Fruit fly (Drosophila melanogaster): ENCODE measurements around the gene CG4367.
A peak's percentile ranks its signal among the peaks of the same experiment; 100 is the strongest.

CG4367 gene

DNA sequence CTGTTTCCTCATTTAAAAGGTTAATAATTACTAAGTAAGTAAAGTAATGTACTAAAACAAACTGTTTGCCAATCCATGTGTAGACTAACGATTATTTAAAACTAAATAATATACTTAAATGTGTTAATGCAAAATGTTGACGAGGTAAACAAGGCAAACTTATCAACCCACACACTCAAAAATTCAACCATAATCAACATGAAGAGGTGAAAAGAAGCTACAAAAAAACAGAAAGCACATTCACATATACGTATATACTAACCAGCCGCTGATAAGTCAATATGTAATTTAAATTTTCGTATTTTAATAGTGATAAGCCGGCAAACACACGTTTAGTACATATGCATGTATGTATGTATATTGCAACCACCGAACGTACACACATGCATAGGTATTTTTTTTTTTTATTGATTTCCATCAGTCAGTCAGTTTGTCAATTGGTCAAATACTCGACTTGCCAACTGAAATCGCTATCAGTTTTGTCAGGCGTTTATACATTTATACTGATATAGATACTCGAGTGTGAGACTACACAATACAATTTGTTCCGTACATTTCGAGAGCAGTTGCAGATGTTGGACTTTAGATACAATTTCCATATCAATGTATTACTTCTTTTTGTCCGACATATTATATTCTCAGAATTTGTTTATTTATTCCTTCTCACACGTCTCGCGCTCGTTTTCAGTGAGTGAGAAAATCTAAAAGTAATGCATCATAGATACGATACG lies 45.2 kb downstream of the CG4367 start:
- TF ChIP-seq kay (GFP tag; ENCODE audit: borderline replicate concordance) (peak; percentile 94), CG7101 (tag; optimal IDR thresholded peaks at IDR 0.05) (peak; percentile 55), Hr96 (GFP tag; optimal IDR thresholded peaks at IDR 0.05) (no peak), pad (GFP tag; optimal IDR thresholded peaks at IDR 0.05) (no peak), CG14711 (tag; optimal IDR thresholded peaks at IDR 0.05) (peak; percentile 32), Mnt (GFP tag; optimal IDR thresholded peaks at IDR 0.05) (peak; percentile 10), cic (GFP tag; optimal IDR thresholded peaks at IDR 0.05) (peak; percentile 99), tj (GFP tag; optimal IDR thresholded peaks at IDR 0.05) (no peak), CG11617 (GFP tag; optimal IDR thresholded peaks at IDR 0.05) (peak; percentile 1), cnc (optimal IDR thresholded peaks at IDR 0.05) (no peak)

DNA sequence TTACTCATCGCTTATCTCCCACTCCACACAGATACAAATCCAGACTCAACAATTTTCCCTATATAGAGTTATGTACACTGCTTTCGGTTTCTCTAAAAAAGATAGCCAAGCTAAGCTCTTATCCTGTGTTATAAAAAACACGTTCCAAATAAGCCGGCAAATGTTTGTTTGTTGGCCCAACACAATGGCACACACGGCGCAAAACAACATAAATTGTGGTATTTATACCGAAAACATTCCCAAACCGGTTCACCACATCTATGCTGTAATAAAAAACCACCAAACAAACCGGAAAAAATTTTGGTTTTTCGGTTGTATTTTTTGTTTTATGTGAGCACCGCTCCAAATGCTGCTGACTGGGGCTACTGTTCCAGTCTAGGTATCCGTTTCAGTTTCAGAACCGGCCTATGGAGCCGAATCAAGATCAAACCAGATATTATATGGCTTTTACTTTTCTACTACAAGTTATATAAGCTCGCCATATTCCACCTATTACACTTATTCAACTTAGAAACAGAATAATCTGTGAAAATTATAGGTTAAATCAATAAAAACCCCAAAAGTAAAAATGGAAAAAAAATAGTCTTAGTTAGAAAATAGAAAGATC lies 45.9 kb downstream of the CG4367 start:
- TF ChIP-seq CG7045 (GFP tag; optimal IDR thresholded peaks at IDR 0.05), result no peak
- TF ChIP-seq bab1 (GFP tag; optimal IDR thresholded peaks at IDR 0.05), result no peak

DNA sequence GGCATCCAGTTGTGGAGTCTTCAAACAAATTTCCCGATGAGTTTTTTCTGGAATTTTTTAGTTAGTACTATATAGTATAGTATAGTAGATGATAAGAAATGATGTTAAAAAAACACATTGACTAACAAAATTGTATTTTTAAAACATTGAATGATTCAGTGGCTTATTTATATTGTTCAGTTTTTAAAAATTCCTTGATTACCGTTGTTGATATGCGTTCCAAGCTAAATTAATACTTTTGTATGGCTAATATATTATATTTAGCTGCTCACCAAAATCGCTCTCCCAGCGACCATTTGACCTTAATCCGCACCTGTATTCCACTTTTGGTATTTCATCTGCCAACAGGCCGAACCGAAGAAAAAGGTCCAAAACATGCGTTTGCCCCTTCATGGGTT lies 46.8 kb downstream of the CG4367 start:
- peak; percentile 67 for TF ChIP-seq kay (GFP tag; ENCODE audit: borderline replicate concordance)
- TF ChIP-seq Crg-1 (GFP tag; optimal IDR thresholded peaks at IDR 0.05), result no peak

DNA sequence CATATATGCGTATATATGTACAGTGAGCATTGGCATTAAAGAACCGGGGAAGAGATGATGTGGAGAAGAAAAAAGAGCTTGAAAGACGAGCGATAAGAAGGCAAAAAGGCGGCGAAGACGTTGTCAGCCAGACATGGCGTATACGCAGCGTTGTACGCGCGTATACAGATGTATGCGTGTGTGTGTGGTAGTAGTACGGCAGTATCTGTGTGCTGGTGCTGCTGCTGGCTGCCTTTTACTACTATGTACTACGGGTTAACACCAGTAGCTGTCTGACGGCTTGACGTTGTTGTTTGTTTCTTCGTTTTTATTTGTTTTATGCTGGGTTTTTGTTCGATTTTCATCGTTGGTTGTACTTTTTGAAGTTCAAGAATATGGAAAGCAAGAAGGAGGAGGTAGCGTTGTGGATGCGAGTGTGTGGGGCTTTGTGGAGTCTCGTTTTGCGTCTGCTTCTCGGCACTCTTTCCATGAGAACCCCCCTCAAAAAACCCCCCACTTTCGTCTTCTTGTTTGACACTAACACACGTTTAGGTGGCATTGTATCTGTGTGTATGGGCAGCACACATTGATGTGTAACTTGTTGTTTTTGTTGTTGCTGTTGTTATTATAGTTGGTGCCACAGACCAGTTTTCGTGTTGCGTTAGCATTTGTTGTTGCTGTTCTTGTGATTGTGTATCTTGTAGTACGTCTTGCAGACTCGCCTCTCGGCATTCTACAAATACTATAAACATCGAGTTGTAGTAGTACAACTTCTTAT lies 47.4 kb downstream of the CG4367 start:
- TF ChIP-seq Mnt (GFP tag; optimal IDR thresholded peaks at IDR 0.05) (no peak), cic (GFP tag; optimal IDR thresholded peaks at IDR 0.05) (peak; percentile 69)

DNA sequence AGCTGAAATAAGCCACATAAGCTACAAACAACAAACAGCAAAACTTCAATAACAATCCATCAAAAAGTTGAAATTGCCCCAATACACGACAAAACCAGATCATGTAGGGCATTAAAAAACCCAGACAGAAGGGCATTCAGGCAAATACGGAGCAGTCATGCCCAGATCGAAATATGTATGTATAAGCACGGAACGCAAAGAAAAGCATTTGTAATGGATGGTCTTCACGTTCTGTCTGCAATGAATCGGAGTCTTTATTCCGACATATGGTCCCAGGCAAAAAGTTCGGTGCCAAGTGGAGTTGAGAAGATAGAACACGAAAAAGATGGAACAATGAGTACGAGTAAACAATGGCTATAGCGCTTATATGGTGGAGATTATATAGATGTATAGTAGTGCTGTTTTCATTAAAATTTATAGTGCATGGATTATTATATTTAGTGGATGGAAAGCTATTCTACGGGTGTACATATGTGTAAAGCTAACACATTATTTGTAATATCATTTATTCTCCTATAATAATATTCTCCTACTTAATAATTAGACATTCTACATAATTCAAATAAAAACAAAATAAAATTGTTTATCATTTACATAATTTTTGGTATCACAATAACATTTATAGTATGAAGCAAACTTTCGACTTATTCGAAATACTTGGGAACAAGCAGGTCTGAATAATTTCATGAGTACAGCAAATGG lies 48.3 kb downstream of the CG4367 start:
- no peak for TF ChIP-seq CG14711 (tag; optimal IDR thresholded peaks at IDR 0.05)
- no peak for TF ChIP-seq ovo (GFP tag; optimal IDR thresholded peaks at IDR 0.05)
- no peak for TF ChIP-seq Hr96 (GFP tag; optimal IDR thresholded peaks at IDR 0.05)

DNA sequence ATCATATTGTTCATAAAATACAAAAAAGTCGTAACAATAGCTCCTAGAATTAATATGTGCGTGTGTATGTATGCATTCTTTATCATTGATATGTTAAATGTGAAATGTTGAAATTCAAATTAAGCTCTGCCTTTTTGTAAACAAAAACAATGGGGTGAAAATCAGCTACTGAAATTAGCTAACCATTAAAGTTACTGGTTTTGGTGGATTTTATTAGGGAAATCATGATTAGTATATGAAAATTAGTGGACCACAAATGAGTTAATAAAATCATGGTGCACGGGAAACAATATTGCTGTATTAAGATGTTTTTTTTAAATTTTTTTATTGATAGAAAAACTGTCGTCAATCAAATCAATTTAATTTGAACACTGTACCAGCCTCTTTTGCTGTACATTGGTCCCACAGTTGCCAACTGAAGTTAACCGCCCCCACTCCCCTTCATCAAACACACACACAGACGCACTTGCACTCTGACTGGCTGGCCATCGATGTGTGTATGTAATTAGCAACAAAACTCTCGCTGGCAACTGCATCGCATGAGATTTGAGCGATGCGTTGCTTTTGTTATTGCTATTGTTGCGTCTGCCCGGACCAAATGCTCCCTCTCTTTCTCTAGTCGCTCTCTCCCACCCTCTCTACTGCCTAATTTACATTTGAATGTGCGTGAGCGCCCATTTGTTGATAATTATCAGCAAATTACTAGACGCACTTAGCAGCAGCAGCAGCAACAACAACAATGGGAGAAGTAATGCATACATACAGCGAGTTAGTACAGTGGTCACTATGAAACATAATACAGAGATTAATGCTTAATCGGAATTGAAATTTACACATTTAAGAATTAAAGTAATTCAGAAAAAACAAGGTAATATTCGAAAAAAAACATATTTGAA lies 50.3 kb downstream of the CG4367 start:
- TF ChIP-seq CG12768 (GFP tag; optimal IDR thresholded peaks at IDR 0.05) (no peak), cic (GFP tag; optimal IDR thresholded peaks at IDR 0.05) (peak; percentile 2), kay (GFP tag; ENCODE audit: borderline replicate concordance) (peak; percentile 56), pad (GFP tag; optimal IDR thresholded peaks at IDR 0.05) (peak; percentile 10), ovo (GFP tag; optimal IDR thresholded peaks at IDR 0.05) (no peak)

Data from whole organism, adult.